Worm (Caenorhabditis elegans): Measurements from ENCODE around the gene F53H4.2.

- TF ChIP-seq ztf-29 (GFP tag; IDR thresholded peaks at IDR 0.05) (no peak), ztf-23 (GFP tag; IDR thresholded peaks at IDR 0.05) (no peak), flt-1 (GFP tag; IDR thresholded peaks at IDR 0.05) (no peak), med-1 (GFP tag; optimal IDR thresholded peaks at IDR 0.05; ENCODE audit: insufficient read depth) (no peak), ref-1 (GFP tag; conservative IDR thresholded peaks at IDR 0.05) (no peak), cog-1 (tag; optimal IDR thresholded peaks at IDR 0.05) (no peak), T22C8.4 (GFP tag; IDR thresholded peaks at IDR 0.05) (no peak)
These were observed 44.3 kb downstream of the F53H4.2 start for ce11 chrX:15901214-15901613.

Measured in whole organism, midembryonic.